Worm (Caenorhabditis elegans) whole organism, midembryonic: ENCODE data around the gene best-6.

ENCODE experiments used
- T22C8.4 ChIP-seq: fragments of 200-800 bp; sonication (Bioruptor generic); IDR thresholded peaks from 2 replicates; pipeline ENCODE4 v1.3.6; 2022; ENCODE audit warnings: missing genetic modification characterization, missing compliant biosample characterization
- cog-1 ChIP-seq: sonication (generic microtip); optimal IDR thresholded peaks from 2 replicates; lab custom pipeline; 2016; ENCODE audit warnings: missing genetic modification characterization, missing compliant biosample characterization
- flt-1 ChIP-seq: fragments of 200-800 bp; sonication (Bioruptor generic); IDR thresholded peaks from 2 replicates; pipeline ENCODE4 v1.3.6; 2022; ENCODE audit warnings: missing genetic modification characterization, missing compliant biosample characterization
- klf-2 ChIP-seq: fragments of 200-800 bp; sonication (Bioruptor generic); conservative IDR thresholded peaks from 2 replicates; pipeline ENCODE4 v1.3.6; 2022; ENCODE audit warnings: missing genetic modification reagents, missing genetic modification characterization, missing compliant biosample characterization
- med-1 ChIP-seq: sonication (generic microtip); optimal IDR thresholded peaks from 2 replicates; lab custom pipeline; 2017; ENCODE audit warnings: missing genetic modification characterization, mild to moderate bottlenecking, missing compliant biosample characterization, antibody characterized with exemption, missing genetic modification reagents; ENCODE audit not compliant: insufficient read depth
- ref-1 ChIP-seq: fragments of 200-800 bp; sonication (Bioruptor generic); conservative IDR thresholded peaks from 2 replicates; pipeline ENCODE4 v1.3.6; 2022; ENCODE audit warnings: missing genetic modification reagents, missing genetic modification characterization, missing compliant biosample characterization
- tab-1 ChIP-seq: fragments of 200-800 bp; sonication (Bioruptor generic); IDR thresholded peaks from 2 replicates; pipeline ENCODE4 v1.3.6; 2022; ENCODE audit warnings: missing genetic modification characterization, missing compliant biosample characterization
- ztf-23 ChIP-seq: fragments of 200-800 bp; sonication (Bioruptor generic); IDR thresholded peaks from 2 replicates; pipeline ENCODE4 v1.3.6; 2022; ENCODE audit warnings: missing genetic modification reagents, missing genetic modification characterization, missing compliant biosample characterization
- ztf-29 ChIP-seq: fragments of 200-800 bp; sonication (Bioruptor generic); IDR thresholded peaks from 2 replicates; pipeline ENCODE4 v1.3.6; 2022; ENCODE audit warnings: missing genetic modification reagents, missing genetic modification characterization, missing compliant biosample characterization

ce11 chrIV:5028978-5029377 is at the start of gene best-6, which contains the start of gene C09B9.2:
- TF ChIP-seq klf-2 (GFP tag; lab: Robert Waterston, UW) (no peak), flt-1 (no peak), med-1 (GFP tag; lab: Kevin White, UChicago) (no peak), tab-1 (GFP tag; lab: Robert Waterston, UW) (no peak), cog-1 (no peak), ztf-23 (GFP tag; lab: Robert Waterston, UW) (no peak), ztf-29 (GFP tag; lab: Robert Waterston, UW) (no peak), T22C8.4 (GFP tag; lab: Robert Waterston, UW) (no peak), ref-1 (GFP tag; lab: Robert Waterston, UW) (no peak)
